Fruit fly (Drosophila melanogaster) whole organism: ENCODE data around the gene Mcm7.

ENCODE experiments used
- pan ChIP-seq: fragments of >200 bp; optimal IDR thresholded peaks from 2 replicates; lab custom pipeline; 2017
- usp ChIP-seq: fragments of >200 bp; optimal IDR thresholded peaks from 2 replicates; lab custom pipeline; 2017; ENCODE audit warnings: missing biosample characterization, missing genetic modification characterization, mixed read lengths

dm6 chr3L:8919678-8920077 lies 28.3 kb downstream of the Mcm7 start:
- TF ChIP-seq pan (no peak), usp (GFP tag; lab: Kevin White, UChicago) (no peak)
